Fruit fly (Drosophila melanogaster) whole organism, prepupa: ENCODE data around the gene CG6678.

Experiments used
- Blimp-1 ChIP-seq: fragments of 200-800 bp; sonication (Bioruptor generic); optimal IDR thresholded peaks from 3 replicates; lab custom pipeline; 2017; ENCODE audit warnings: missing biosample characterization, missing genetic modification characterization, mild to moderate bottlenecking, moderate library complexity, missing genetic modification reagents
- CG10631 ChIP-seq: fragments of 200-800 bp; sonication (Bioruptor generic); optimal IDR thresholded peaks from 2 replicates; lab custom pipeline; 2016; ENCODE audit warnings: missing biosample characterization, missing genetic modification characterization
- CG10669 ChIP-seq: fragments of 200-800 bp; sonication (Bioruptor generic); optimal IDR thresholded peaks from 3 replicates; lab custom pipeline; 2018; ENCODE audit warnings: missing biosample characterization, mild to moderate bottlenecking, missing genetic modification characterization, moderate library complexity
- CG11294 ChIP-seq: fragments of 200-800 bp; sonication (Bioruptor generic); IDR thresholded peaks from 2 replicates; pipeline ENCODE4 v1.3.6; 2022; ENCODE audit warnings: missing biosample characterization, missing genetic modification characterization
- CG11902 ChIP-seq: fragments of 200-800 bp; sonication (Bioruptor generic); optimal IDR thresholded peaks from 3 replicates; lab custom pipeline; 2016; ENCODE audit warnings: missing biosample characterization, missing genetic modification characterization
- CG1621 ChIP-seq: fragments of 200-800 bp; sonication (Bioruptor generic); optimal IDR thresholded peaks from 3 replicates; lab custom pipeline; 2018; ENCODE audit warnings: missing biosample characterization, mild to moderate bottlenecking, missing genetic modification characterization
- CG16779 ChIP-seq: fragments of 200-800 bp; sonication (Bioruptor generic); optimal IDR thresholded peaks from 3 replicates; lab custom pipeline; 2017; ENCODE audit warnings: missing biosample characterization, mild to moderate bottlenecking, missing genetic modification characterization
- CG3032 ChIP-seq: fragments of 200-800 bp; optimal IDR thresholded peaks from 2 replicates; lab custom pipeline; 2019; ENCODE audit warnings: missing biosample characterization, mild to moderate bottlenecking, missing genetic modification characterization, moderate library complexity
- CG32006 ChIP-seq: fragments of 200-800 bp; sonication (Bioruptor generic); optimal IDR thresholded peaks from 3 replicates; lab custom pipeline; 2017; ENCODE audit warnings: missing biosample characterization, mild to moderate bottlenecking, missing genetic modification characterization
- CG34406 ChIP-seq: fragments of 200-800 bp; sonication (Bioruptor generic); optimal IDR thresholded peaks from 3 replicates; lab custom pipeline; 2016; ENCODE audit warnings: missing biosample characterization, missing genetic modification characterization
- CG3919 ChIP-seq: fragments of 200-800 bp; sonication (Bioruptor generic); optimal IDR thresholded peaks from 3 replicates; lab custom pipeline; 2016; ENCODE audit warnings: missing biosample characterization, missing genetic modification characterization
- CG4318 ChIP-seq: fragments of 200-800 bp; sonication (Bioruptor generic); optimal IDR thresholded peaks from 3 replicates; lab custom pipeline; 2017; ENCODE audit warnings: missing biosample characterization, mild to moderate bottlenecking, missing genetic modification characterization
- CG6163 ChIP-seq: fragments of 200-800 bp; sonication (Bioruptor generic); IDR thresholded peaks from 3 replicates; pipeline ENCODE4 v1.3.6; 2022; ENCODE audit warnings: missing biosample characterization, missing genetic modification characterization
- CG6276 ChIP-seq: fragments of 200-800 bp; sonication (Bioruptor generic); optimal IDR thresholded peaks from 2 replicates; lab custom pipeline; 2017; ENCODE audit warnings: missing biosample characterization, mild to moderate bottlenecking, missing genetic modification characterization
- CG6792 ChIP-seq: fragments of 200-800 bp; sonication (Bioruptor generic); optimal IDR thresholded peaks from 3 replicates; lab custom pipeline; 2016; ENCODE audit warnings: missing biosample characterization, missing genetic modification characterization
- CG6808 ChIP-seq: fragments of 200-800 bp; sonication (Bioruptor generic); optimal IDR thresholded peaks from 3 replicates; lab custom pipeline; 2017; ENCODE audit warnings: missing biosample characterization, missing genetic modification characterization, mild to moderate bottlenecking, moderate library complexity, missing genetic modification reagents
- CG6854 ChIP-seq: fragments of 200-800 bp; sonication (Bioruptor generic); optimal IDR thresholded peaks from 2 replicates; lab custom pipeline; 2017; ENCODE audit warnings: missing biosample characterization, mild to moderate bottlenecking, missing genetic modification characterization
- CG8119 ChIP-seq: fragments of 200-800 bp; sonication (Bioruptor generic); IDR thresholded peaks from 3 replicates; pipeline ENCODE4 v1.3.6; 2022; ENCODE audit warnings: missing biosample characterization, missing genetic modification characterization
- CG8319 ChIP-seq: fragments of 200-800 bp; sonication (Bioruptor generic); optimal IDR thresholded peaks from 3 replicates; lab custom pipeline; 2016; ENCODE audit warnings: missing biosample characterization, missing genetic modification characterization
- CG8632 ChIP-seq: fragments of 200-800 bp; sonication (Bioruptor generic); optimal IDR thresholded peaks from 3 replicates; lab custom pipeline; 2016; ENCODE audit warnings: missing biosample characterization, missing genetic modification characterization
- CG9139 ChIP-seq: fragments of 200-800 bp; sonication (Bioruptor generic); optimal IDR thresholded peaks from 3 replicates; lab custom pipeline; 2017; ENCODE audit warnings: missing biosample characterization, mild to moderate bottlenecking, missing genetic modification characterization
- Eip75B ChIP-seq: fragments of 200-800 bp; sonication (Bioruptor generic); optimal IDR thresholded peaks from 3 replicates; lab custom pipeline; 2016; ENCODE audit warnings: missing biosample characterization, missing genetic modification characterization
- Eip78C ChIP-seq: fragments of 200-800 bp; sonication (Bioruptor generic); peaks from one replicate; lab custom pipeline; 2016; ENCODE audit warnings: missing biosample characterization, missing genetic modification characterization
- Ets96B ChIP-seq: fragments of 200-800 bp; optimal IDR thresholded peaks from 2 replicates; lab custom pipeline; 2019; ENCODE audit warnings: missing biosample characterization, mild to moderate bottlenecking, missing genetic modification characterization, moderate library complexity
- Hr38 ChIP-seq: sonication (Bioruptor generic); optimal IDR thresholded peaks from 2 replicates; lab custom pipeline; 2016; ENCODE audit warnings: missing biosample characterization, missing genetic modification characterization
- Hr39 ChIP-seq: fragments of 200-800 bp; sonication (Bioruptor generic); optimal IDR thresholded peaks from 2 replicates; lab custom pipeline; 2016; ENCODE audit warnings: missing biosample characterization, missing genetic modification characterization
- Met ChIP-seq: fragments of 200-800 bp; sonication (Bioruptor generic); optimal IDR thresholded peaks from 3 replicates; lab custom pipeline; 2016; ENCODE audit warnings: missing biosample characterization, missing genetic modification characterization
- OdsH ChIP-seq: fragments of 200-800 bp; sonication (Bioruptor generic); optimal IDR thresholded peaks from 3 replicates; lab custom pipeline; 2016; ENCODE audit warnings: missing biosample characterization, missing genetic modification characterization
- Smox ChIP-seq: fragments of 200-800 bp; sonication (Bioruptor generic); optimal IDR thresholded peaks from 3 replicates; lab custom pipeline; 2016; ENCODE audit warnings: missing biosample characterization, missing genetic modification characterization
- Sox102F ChIP-seq: fragments of 200-800 bp; sonication (Bioruptor generic); optimal IDR thresholded peaks from 2 replicates; lab custom pipeline; 2016; ENCODE audit warnings: missing biosample characterization, mild to moderate bottlenecking, missing genetic modification characterization
- Sox14 ChIP-seq: fragments of 200-800 bp; sonication (Bioruptor generic); optimal IDR thresholded peaks from 3 replicates; lab custom pipeline; 2016; ENCODE audit warnings: missing biosample characterization, missing genetic modification characterization
- Sox15 ChIP-seq: fragments of 200-800 bp; sonication (Bioruptor generic); optimal IDR thresholded peaks from 3 replicates; lab custom pipeline; 2016; ENCODE audit warnings: missing biosample characterization, missing genetic modification characterization
- achi ChIP-seq: fragments of 200-800 bp; sonication (Bioruptor generic); optimal IDR thresholded peaks from 3 replicates; lab custom pipeline; 2016; ENCODE audit warnings: missing biosample characterization, missing genetic modification characterization
- acj6 ChIP-seq: fragments of 200-800 bp; sonication (Bioruptor generic); optimal IDR thresholded peaks from 3 replicates; lab custom pipeline; 2016; ENCODE audit warnings: missing biosample characterization, missing genetic modification characterization
- cyc ChIP-seq: fragments of 200-800 bp; sonication (Bioruptor generic); optimal IDR thresholded peaks from 3 replicates; lab custom pipeline; 2016; ENCODE audit warnings: missing biosample characterization, missing genetic modification characterization
- dac ChIP-seq: fragments of 200-800 bp; sonication (Bioruptor generic); optimal IDR thresholded peaks from 2 replicates; lab custom pipeline; 2017; ENCODE audit warnings: missing biosample characterization, mild to moderate bottlenecking, missing genetic modification characterization
- eg ChIP-seq: fragments of 200-800 bp; sonication (Bioruptor generic); IDR thresholded peaks from 3 replicates; pipeline ENCODE4 v1.3.6; 2022; ENCODE audit warnings: missing biosample characterization, missing genetic modification characterization
- esn ChIP-seq: fragments of 200-800 bp; sonication (Bioruptor generic); optimal IDR thresholded peaks from 2 replicates; lab custom pipeline; 2016; ENCODE audit warnings: missing biosample characterization, mild to moderate bottlenecking, missing genetic modification characterization, moderate library complexity
- fd59A ChIP-seq: fragments of 200-800 bp; sonication (Bioruptor generic); optimal IDR thresholded peaks from 2 replicates; lab custom pipeline; 2017; ENCODE audit warnings: missing biosample characterization, mild to moderate bottlenecking, missing genetic modification characterization, missing genetic modification reagents
- fd85E ChIP-seq: fragments of 200-800 bp; sonication (Bioruptor generic); optimal IDR thresholded peaks from 3 replicates; lab custom pipeline; 2016; ENCODE audit warnings: missing biosample characterization, missing genetic modification characterization
- fkh ChIP-seq: fragments of 200-800 bp; sonication (Bioruptor generic); optimal IDR thresholded peaks from 3 replicates; lab custom pipeline; 2017; ENCODE audit warnings: missing biosample characterization, mild to moderate bottlenecking, missing genetic modification characterization, moderate library complexity
- net ChIP-seq: fragments of 200-800 bp; sonication (Bioruptor generic); optimal IDR thresholded peaks from 3 replicates; lab custom pipeline; 2016; ENCODE audit warnings: missing biosample characterization, missing genetic modification characterization
- pdm3 ChIP-seq: fragments of 200-800 bp; sonication (Bioruptor generic); optimal IDR thresholded peaks from 3 replicates; lab custom pipeline; 2016; ENCODE audit warnings: missing biosample characterization, missing genetic modification characterization
- spab ChIP-seq: fragments of 200-800 bp; sonication (Bioruptor generic); optimal IDR thresholded peaks from 2 replicates; lab custom pipeline; 2017; ENCODE audit warnings: missing biosample characterization, mild to moderate bottlenecking, missing genetic modification characterization, missing genetic modification reagents
- ss ChIP-seq, 2 experiments: fragments of 200-800 bp; sonication (Bioruptor generic); optimal IDR thresholded peaks; 2 replicates in 1 of 2; 3 replicates in 1 of 2; lab custom pipeline; 2017 to 2018; ENCODE audit warnings: mild to moderate bottlenecking in 2 of 2, missing biosample characterization in 2 of 2, missing genetic modification characterization in 2 of 2, moderate library complexity in 1 of 2
- topi ChIP-seq: fragments of 200-800 bp; sonication (Bioruptor generic); optimal IDR thresholded peaks from 3 replicates; lab custom pipeline; 2016; ENCODE audit warnings: missing biosample characterization, missing genetic modification characterization

The CG6678 gene

DNA sequence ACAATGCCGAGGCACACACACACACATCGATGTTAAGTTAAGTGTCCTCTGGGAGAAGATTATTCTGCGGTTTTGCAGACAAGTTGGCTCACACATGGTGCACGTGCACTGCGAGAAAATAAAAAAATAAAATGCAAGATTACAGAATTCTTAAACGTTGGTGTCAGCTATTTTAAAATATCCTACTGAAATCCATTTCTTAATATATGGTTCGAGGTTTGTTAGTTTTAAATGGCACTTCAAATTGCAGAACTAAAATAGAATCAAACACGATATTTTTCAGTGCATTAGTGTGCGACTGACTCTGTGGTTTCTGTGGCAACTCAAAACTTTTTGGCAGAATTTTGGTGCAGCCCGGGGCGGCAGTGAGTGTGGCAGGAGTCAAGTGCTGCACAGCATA, 48.4 kb downstream of the CG6678 start (continued):
- TF ChIP-seq dac (GFP tag; lab: Kevin White, UChicago) (no peak), OdsH (GFP tag; lab: Kevin White, UChicago) (peak; percentile 61), topi (GFP tag; lab: Kevin White, UChicago) (peak; percentile 49), acj6 (peak; percentile 61), Sox14 (GFP tag; lab: Kevin White, UChicago) (peak; percentile 58), CG6276 (GFP tag; lab: Kevin White, UChicago) (no peak), CG1621 (tag; lab: Kevin White, UChicago) (peak; percentile 61), Blimp-1 (GFP tag; lab: Kevin White, UChicago) (no peak), CG6792 (peak; percentile 44), CG34406 (GFP tag; lab: Kevin White, UChicago) (no peak), ss (GFP tag; optimal IDR thresholded peaks at IDR 0.05; lab: Kevin White, UChicago) (peak; percentile 32 to 44), CG10631 (GFP tag; lab: Kevin White, UChicago) (peak; percentile 72), CG3919 (GFP tag; lab: Kevin White, UChicago) (peak; percentile 62), net (GFP tag; lab: Kevin White, UChicago) (peak; percentile 47), CG6808 (GFP tag; lab: Kevin White, UChicago) (peak; percentile 65), Eip78C (peak; percentile 91), esn (GFP tag; lab: Kevin White, UChicago) (peak; percentile 60), fkh (GFP tag; lab: Kevin White, UChicago) (no peak), spab (peak; percentile 59), cyc (GFP tag; lab: Kevin White, UChicago) (peak; percentile 60), Met (GFP tag; lab: Kevin White, UChicago) (peak; percentile 57), achi (GFP tag; lab: Kevin White, UChicago) (peak; percentile 64), fd85E (GFP tag; lab: Kevin White, UChicago) (no peak), eg (GFP tag; lab: Robert Waterston, UW) (peak; percentile 61; the same call in 1 of the 3 replicates), Hr38 (GFP tag; lab: Kevin White, UChicago) (no peak), CG8632 (peak; percentile 36), CG11294 (no peak), Ets96B (peak; percentile 71), Eip75B (GFP tag; lab: Kevin White, UChicago) (peak; percentile 69), CG8119 (GFP tag; lab: Robert Waterston, UW) (0 out of 3 replicates have a peak, but pooled peaks have one; percentile 37), fd59A (GFP tag; lab: Kevin White, UChicago) (peak; percentile 36), CG32006 (peak; percentile 46), CG6163 (GFP tag; lab: Robert Waterston, UW) (peak; percentile 59; the same call in 2 of the 3 replicates), CG16779 (tag; lab: Kevin White, UChicago) (peak; percentile 5), CG9139 (peak; percentile 27), pdm3 (peak; percentile 59)

DNA sequence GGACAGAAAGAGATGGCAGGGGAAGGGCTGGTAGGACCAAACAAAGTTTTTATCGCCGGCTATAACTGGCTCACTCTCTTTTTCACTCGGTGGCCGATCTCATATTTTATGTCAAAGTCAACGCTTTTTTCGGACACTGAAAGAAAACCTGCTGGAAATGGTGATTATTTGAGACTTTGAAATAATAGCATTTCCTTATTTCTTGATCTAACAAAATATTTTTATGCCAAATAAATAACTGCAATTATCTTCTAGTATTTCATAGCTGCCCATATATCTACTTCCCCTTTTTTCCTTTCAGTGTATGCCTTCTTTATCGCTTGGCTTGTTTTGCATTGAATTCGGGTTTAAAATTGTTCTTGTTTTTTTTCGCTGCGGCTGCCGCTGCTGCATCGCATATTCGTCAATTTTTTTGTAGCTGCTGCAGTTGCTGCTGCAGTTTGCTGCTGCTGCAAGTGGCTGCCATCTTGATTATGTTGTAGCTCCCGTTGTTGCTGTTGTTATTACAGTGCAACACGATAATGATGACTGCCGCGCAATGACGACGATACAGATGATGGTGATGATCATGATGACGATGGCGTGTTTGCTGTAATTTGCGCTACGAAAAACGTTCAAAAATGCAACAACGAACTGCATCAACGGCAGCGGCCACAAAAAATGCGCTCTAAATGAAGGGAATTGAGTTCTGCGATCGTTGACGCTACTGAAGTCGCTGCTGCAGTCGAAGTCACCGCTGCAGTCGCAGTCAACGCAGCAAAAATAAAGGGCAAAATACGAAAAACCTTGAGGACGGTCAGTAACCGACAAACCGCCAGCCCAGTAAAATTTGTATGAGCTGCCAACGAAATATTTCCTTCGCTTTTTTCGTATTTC, 50.5 kb downstream of the CG6678 start:
- TF ChIP-seq CG6276 (GFP tag; lab: Kevin White, UChicago): peak; percentile 71
- peak; percentile 95 for TF ChIP-seq CG10631 (GFP tag; lab: Kevin White, UChicago)
- peak; percentile 92 for TF ChIP-seq CG8319 (GFP tag; lab: Kevin White, UChicago)
- TF ChIP-seq acj6: peak; percentile 93
- peak; percentile 85 for TF ChIP-seq CG11902
- peak; percentile 99 for TF ChIP-seq CG3032 (tag; lab: Kevin White, UChicago)
- peak; percentile 96 for TF ChIP-seq CG9139
- peak; percentile 82 for TF ChIP-seq Sox102F (GFP tag; lab: Kevin White, UChicago)
- peak; percentile 75 for TF ChIP-seq CG11294
- peak; percentile 85 for TF ChIP-seq eg (GFP tag; lab: Robert Waterston, UW)
- peak; percentile 80 for TF ChIP-seq cyc (GFP tag; lab: Kevin White, UChicago)
- peak; percentile 89 for TF ChIP-seq CG34406 (GFP tag; lab: Kevin White, UChicago)
- TF ChIP-seq CG8632: peak; percentile 93
- peak; percentile 87 for TF ChIP-seq Hr39
- TF ChIP-seq CG6854 (GFP tag; lab: Kevin White, UChicago): no peak
- TF ChIP-seq CG3919 (GFP tag; lab: Kevin White, UChicago): peak; percentile 94
- peak; percentile 84 for TF ChIP-seq CG6792
- peak; percentile 99 for TF ChIP-seq CG10669 (GFP tag; lab: Kevin White, UChicago)
- TF ChIP-seq CG6808 (GFP tag; lab: Kevin White, UChicago): peak; percentile 98
- TF ChIP-seq spab: peak; percentile 98
- TF ChIP-seq Sox15 (GFP tag; lab: Kevin White, UChicago): peak; percentile 86
- peak; percentile 77 for TF ChIP-seq CG4318
- TF ChIP-seq Smox (GFP tag; lab: Kevin White, UChicago): peak; percentile 78
- peak; percentile 44 for TF ChIP-seq fd85E (GFP tag; lab: Kevin White, UChicago)
- TF ChIP-seq CG32006: peak; percentile 89
